Fruit fly (Drosophila melanogaster) whole organism, embryonic: ENCODE measurements around the gene CG32713.

Experiments
- ATbp ChIP-seq: fragments of 200-800 bp; sonication (Bioruptor generic); optimal IDR thresholded peaks from 2 replicates; lab custom pipeline; 2017; ENCODE audit warnings: missing biosample characterization, mild to moderate bottlenecking, missing genetic modification characterization, missing genetic modification reagents
- Antp ChIP-seq: fragments of 200-800 bp; sonication (Bioruptor generic); optimal IDR thresholded peaks from 3 replicates; lab custom pipeline; 2016; ENCODE audit warnings: missing biosample characterization, missing genetic modification characterization
- Atf3 ChIP-seq: fragments of 200-800 bp; sonication (Bioruptor generic); optimal IDR thresholded peaks from 3 replicates; lab custom pipeline; 2016; ENCODE audit warnings: missing biosample characterization, missing genetic modification characterization
- Bteb2 ChIP-seq: fragments of 200-800 bp; sonication (Bioruptor generic); optimal IDR thresholded peaks from 2 replicates; lab custom pipeline; 2016; ENCODE audit warnings: missing biosample characterization, missing genetic modification characterization
- CG10431 ChIP-seq: fragments of 200-800 bp; sonication (Bioruptor generic); optimal IDR thresholded peaks from 3 replicates; lab custom pipeline; 2018; ENCODE audit warnings: missing biosample characterization, mild to moderate bottlenecking, missing genetic modification characterization
- CG10654 ChIP-seq: fragments of 200-800 bp; sonication (Bioruptor generic); optimal IDR thresholded peaks from 2 replicates; lab custom pipeline; 2016; ENCODE audit warnings: missing biosample characterization, missing genetic modification characterization
- CG12299 ChIP-seq: fragments of 200-800 bp; sonication (Bioruptor generic); optimal IDR thresholded peaks from 2 replicates; lab custom pipeline; 2018; ENCODE audit warnings: missing biosample characterization, mild to moderate bottlenecking, missing genetic modification characterization
- CG13624 ChIP-seq: fragments of 200-800 bp; sonication (Bioruptor generic); optimal IDR thresholded peaks from 2 replicates; lab custom pipeline; 2016; ENCODE audit warnings: missing biosample characterization, missing genetic modification characterization
- CG17802 ChIP-seq: fragments of 200-800 bp; sonication (Bioruptor generic); optimal IDR thresholded peaks from 2 replicates; lab custom pipeline; 2018; ENCODE audit warnings: missing biosample characterization, mild to moderate bottlenecking, missing genetic modification characterization, moderate library complexity
- CG18764 ChIP-seq: fragments of 200-800 bp; sonication (Bioruptor generic); optimal IDR thresholded peaks from 3 replicates; lab custom pipeline; 2016; ENCODE audit warnings: missing biosample characterization, missing genetic modification characterization
- CG2678 ChIP-seq: fragments of 200-800 bp; sonication (Bioruptor generic); optimal IDR thresholded peaks from 3 replicates; lab custom pipeline; 2019; ENCODE audit warnings: missing biosample characterization, mild to moderate bottlenecking, missing genetic modification characterization, moderate library complexity
- CG2875 ChIP-seq: fragments of 200-800 bp; sonication (Bioruptor generic); optimal IDR thresholded peaks from 2 replicates; lab custom pipeline; 2017; ENCODE audit warnings: missing biosample characterization, mild to moderate bottlenecking, missing genetic modification characterization, missing genetic modification reagents
- CG30403 ChIP-seq: fragments of 200-800 bp; sonication (Bioruptor generic); optimal IDR thresholded peaks from 3 replicates; lab custom pipeline; 2016; ENCODE audit warnings: missing biosample characterization, missing genetic modification characterization
- CG3065 ChIP-seq: fragments of 200-800 bp; sonication (Bioruptor generic); optimal IDR thresholded peaks from 2 replicates; lab custom pipeline; 2016; ENCODE audit warnings: missing biosample characterization, missing genetic modification characterization
- CG31388 ChIP-seq: fragments of 200-800 bp; sonication (Bioruptor generic); optimal IDR thresholded peaks from 2 replicates; lab custom pipeline; 2016; ENCODE audit warnings: missing biosample characterization, missing genetic modification characterization
- CG32772 ChIP-seq: fragments of 200-800 bp; sonication (Bioruptor generic); IDR thresholded peaks from 2 replicates; pipeline ENCODE4 v1.3.6; 2022; ENCODE audit warnings: missing biosample characterization, missing genetic modification characterization
- CG33213 ChIP-seq: fragments of 200-800 bp; sonication (Bioruptor generic); optimal IDR thresholded peaks from 3 replicates; lab custom pipeline; 2016; ENCODE audit warnings: missing biosample characterization, missing genetic modification characterization
- CG3847 ChIP-seq: fragments of 200-800 bp; sonication (Bioruptor generic); IDR thresholded peaks from 2 replicates; pipeline ENCODE4 v1.3.6; 2022; ENCODE audit warnings: missing biosample characterization, missing genetic modification characterization
- CG42726 ChIP-seq: fragments of 200-800 bp; sonication (Bioruptor generic); IDR thresholded peaks from 2 replicates; pipeline ENCODE4 v1.3.6; 2022; ENCODE audit warnings: missing biosample characterization, missing genetic modification characterization; ENCODE audit not compliant: partially characterized antibody
- CG4328 ChIP-seq: fragments of 200-800 bp; sonication (Bioruptor generic); optimal IDR thresholded peaks from 3 replicates; lab custom pipeline; 2017; ENCODE audit warnings: missing biosample characterization, missing genetic modification reagents, missing genetic modification characterization
- CG8388 ChIP-seq: fragments of 200-800 bp; sonication (Bioruptor generic); optimal IDR thresholded peaks from 2 replicates; lab custom pipeline; 2019; ENCODE audit warnings: missing biosample characterization, mild to moderate bottlenecking, missing genetic modification characterization, moderate library complexity
- CG8924 ChIP-seq: fragments of 200-800 bp; optimal IDR thresholded peaks from 3 replicates; lab custom pipeline; 2019; ENCODE audit warnings: missing biosample characterization, mild to moderate bottlenecking, missing genetic modification characterization, moderate library complexity
- CG9215 ChIP-seq: fragments of 200-800 bp; sonication (Bioruptor generic); IDR thresholded peaks from 2 replicates; pipeline ENCODE4 v1.3.6; 2022; ENCODE audit warnings: missing biosample characterization, missing genetic modification characterization
- Drgx ChIP-seq: fragments of 200-800 bp; sonication (Bioruptor generic); IDR thresholded peaks from 2 replicates; pipeline ENCODE4 v1.3.6; 2022; ENCODE audit warnings: missing biosample characterization, missing genetic modification characterization
- ERR ChIP-seq: fragments of 200-800 bp; sonication (Bioruptor generic); optimal IDR thresholded peaks from 2 replicates; lab custom pipeline; 2016; ENCODE audit warnings: missing biosample characterization, missing genetic modification characterization
- Fer1 ChIP-seq: fragments of 200-800 bp; sonication (Bioruptor generic); optimal IDR thresholded peaks from 2 replicates; lab custom pipeline; 2017; ENCODE audit warnings: missing biosample characterization, mild to moderate bottlenecking, missing genetic modification characterization
- Hand ChIP-seq: fragments of 200-800 bp; sonication (Bioruptor generic); optimal IDR thresholded peaks from 2 replicates; lab custom pipeline; 2017; ENCODE audit warnings: mild to moderate bottlenecking, missing biosample characterization, missing genetic modification reagents, missing genetic modification characterization
- Mrtf ChIP-seq: fragments of 200-800 bp; sonication (Bioruptor generic); IDR thresholded peaks from 3 replicates; pipeline ENCODE4 v1.3.6; 2022; ENCODE audit warnings: missing biosample characterization, missing genetic modification characterization
- Pdp1 ChIP-seq, 2 experiments: fragments of 200-800 bp; sonication (Bioruptor generic); optimal IDR thresholded peaks; 3 replicates each; lab custom pipeline; 2016; ENCODE audit warnings: missing biosample characterization in 2 of 2, missing genetic modification characterization in 2 of 2, mild to moderate bottlenecking in 1 of 2, moderate library complexity in 1 of 2
- Tbp ChIP-seq: fragments of >200 bp; optimal IDR thresholded peaks from 2 replicates; lab custom pipeline; 2018; ENCODE audit warnings: missing biosample characterization, missing genetic modification characterization
- Vsx1 ChIP-seq: fragments of 200-800 bp; sonication (Bioruptor generic); optimal IDR thresholded peaks from 2 replicates; lab custom pipeline; 2017; ENCODE audit warnings: missing biosample characterization, mild to moderate bottlenecking, missing genetic modification characterization, missing genetic modification reagents
- al ChIP-seq: fragments of 200-800 bp; sonication (Bioruptor generic); IDR thresholded peaks from 2 replicates; pipeline ENCODE4 v1.3.6; 2022; ENCODE audit warnings: missing biosample characterization, missing genetic modification characterization
- bigmax ChIP-seq: fragments of 200-800 bp; sonication (Bioruptor generic); optimal IDR thresholded peaks from 2 replicates; lab custom pipeline; 2018; ENCODE audit warnings: missing biosample characterization, mild to moderate bottlenecking, missing genetic modification characterization
- br ChIP-seq: fragments of >200 bp; optimal IDR thresholded peaks from 2 replicates; lab custom pipeline; 2017
- crc ChIP-seq: fragments of 200-800 bp; sonication (Bioruptor generic); optimal IDR thresholded peaks from 2 replicates; lab custom pipeline; 2016; ENCODE audit warnings: missing biosample characterization, missing genetic modification characterization
- cwo ChIP-seq: fragments of 200-800 bp; sonication (Bioruptor generic); optimal IDR thresholded peaks from 3 replicates; lab custom pipeline; 2017; ENCODE audit warnings: missing biosample characterization, missing genetic modification characterization, mild to moderate bottlenecking, moderate library complexity, missing genetic modification reagents
- fd102C ChIP-seq: fragments of 200-800 bp; sonication (Bioruptor generic); optimal IDR thresholded peaks from 2 replicates; lab custom pipeline; 2018; ENCODE audit warnings: missing biosample characterization, mild to moderate bottlenecking, missing genetic modification characterization, moderate library complexity
- fru ChIP-seq: fragments of >200 bp; optimal IDR thresholded peaks from 2 replicates; lab custom pipeline; 2017
- fu2 ChIP-seq: fragments of 200-800 bp; sonication (Bioruptor generic); optimal IDR thresholded peaks from 2 replicates; lab custom pipeline; 2016; ENCODE audit warnings: missing biosample characterization, missing genetic modification characterization
- gcm2 ChIP-seq: fragments of 200-800 bp; sonication (Bioruptor generic); optimal IDR thresholded peaks from 2 replicates; lab custom pipeline; 2016; ENCODE audit warnings: missing biosample characterization, missing genetic modification characterization
- ken ChIP-seq: fragments of 200-800 bp; sonication (Bioruptor generic); IDR thresholded peaks from 3 replicates; pipeline ENCODE4 v1.3.6; 2022; ENCODE audit warnings: missing biosample characterization, missing genetic modification characterization
- lab ChIP-seq: fragments of 200-800 bp; sonication (Bioruptor generic); optimal IDR thresholded peaks from 3 replicates; lab custom pipeline; 2017; ENCODE audit warnings: missing biosample characterization, missing genetic modification characterization, mild to moderate bottlenecking, moderate library complexity, missing genetic modification reagents
- luna ChIP-seq: fragments of 200-800 bp; sonication (Bioruptor generic); optimal IDR thresholded peaks from 2 replicates; lab custom pipeline; 2016; ENCODE audit warnings: missing biosample characterization, missing genetic modification characterization
- mirr ChIP-seq: fragments of 200-800 bp; sonication (Bioruptor generic); optimal IDR thresholded peaks from 3 replicates; lab custom pipeline; 2018; ENCODE audit warnings: missing biosample characterization, mild to moderate bottlenecking, missing genetic modification characterization
- nom ChIP-seq: fragments of 200-800 bp; sonication (Bioruptor generic); optimal IDR thresholded peaks from 2 replicates; lab custom pipeline; 2017; ENCODE audit warnings: missing biosample characterization, missing genetic modification characterization, mild to moderate bottlenecking, moderate library complexity, missing genetic modification reagents
- odd ChIP-seq: fragments of 200-800 bp; sonication (Bioruptor generic); optimal IDR thresholded peaks from 2 replicates; lab custom pipeline; 2017; ENCODE audit warnings: missing biosample characterization, mild to moderate bottlenecking, missing genetic modification characterization
- onecut ChIP-seq: fragments of 200-800 bp; sonication (Bioruptor generic); IDR thresholded peaks from 2 replicates; pipeline ENCODE4 v1.3.6; 2022; ENCODE audit warnings: missing biosample characterization, missing genetic modification characterization
- pita ChIP-seq: fragments of 200-800 bp; sonication (Bioruptor generic); optimal IDR thresholded peaks from 2 replicates; lab custom pipeline; 2017; ENCODE audit warnings: missing biosample characterization, mild to moderate bottlenecking, missing genetic modification characterization
- prd ChIP-seq, 3 experiments: fragments of >200 bp in 2 of 3; fragments of 200-800 bp in 1 of 3; sonication (Bioruptor generic) in 1 of 3; optimal IDR thresholded peaks in 2 of 3; IDR thresholded peaks in 1 of 3; 2 replicates in 2 of 3; 3 replicates in 1 of 3; pipeline versions ENCODE4 v1.3.6 to Lab custom; 2017 to 2022; ENCODE audit warnings: missing biosample characterization in 1 of 3, missing genetic modification characterization in 1 of 3
- sens-2 ChIP-seq: fragments of 200-800 bp; sonication (Bioruptor generic); IDR thresholded peaks from 2 replicates; pipeline ENCODE4 v1.3.6; 2022; ENCODE audit warnings: missing biosample characterization, missing genetic modification characterization
- slp2 ChIP-seq: fragments of 200-800 bp; sonication (Bioruptor generic); optimal IDR thresholded peaks from 2 replicates; lab custom pipeline; 2016; ENCODE audit warnings: missing biosample characterization, missing genetic modification characterization
- tx ChIP-seq: fragments of 200-800 bp; sonication (Bioruptor generic); optimal IDR thresholded peaks from 2 replicates; lab custom pipeline; 2016; ENCODE audit warnings: missing biosample characterization, missing genetic modification characterization

The CG32713 gene

dm6 chrX:8409793-8410192 lies 47.6 kb downstream of the CG32713 start (continued):
- TF ChIP-seq Tbp, result no peak
- TF ChIP-seq odd (GFP tag; lab: Kevin White, UChicago), result peak; percentile 52
- peak; percentile 5 for TF ChIP-seq Bteb2
- TF ChIP-seq CG12299 (tag; lab: Kevin White, UChicago), result peak; percentile 68
- TF ChIP-seq nom, result peak; percentile 88
- TF ChIP-seq CG8388 (GFP tag; lab: Kevin White, UChicago), result peak; percentile 9
- TF ChIP-seq CG42726 (GFP tag; lab: Robert Waterston, UW), result no peak
- TF ChIP-seq Mrtf, result no peak; the same call in 2 of the 3 replicates
- no peak for TF ChIP-seq CG2875 (GFP tag; lab: Kevin White, UChicago)
- no peak for TF ChIP-seq fd102C (GFP tag; lab: Kevin White, UChicago)
- TF ChIP-seq CG17802 (tag; lab: Kevin White, UChicago), result no peak
- TF ChIP-seq mirr (GFP tag; lab: Kevin White, UChicago), result peak; percentile 98
- TF ChIP-seq CG2678 (tag; lab: Kevin White, UChicago), result peak; percentile 51
- TF ChIP-seq CG18764 (GFP tag; lab: Kevin White, UChicago), result no peak
- peak; percentile 53 for TF ChIP-seq al (GFP tag; lab: Robert Waterston, UW)
- peak; percentile 89 for TF ChIP-seq CG3847 (GFP tag; lab: Robert Waterston, UW)
- TF ChIP-seq CG13624 (GFP tag; lab: Kevin White, UChicago), result no peak
- no peak for TF ChIP-seq ERR (GFP tag; lab: Kevin White, UChicago)
- no peak for TF ChIP-seq Atf3 (GFP tag; lab: Kevin White, UChicago)
- TF ChIP-seq luna (GFP tag; lab: Kevin White, UChicago), result no peak
- no peak for TF ChIP-seq tx (GFP tag; lab: Kevin White, UChicago)
- TF ChIP-seq Drgx (GFP tag; lab: Robert Waterston, UW), result peak; percentile 97
- TF ChIP-seq CG32772 (GFP tag; lab: Robert Waterston, UW), result no peak
- peak; percentile 39; the same call in 1 of the 2 replicates for TF ChIP-seq sens-2 (GFP tag; lab: Robert Waterston, UW)
- TF ChIP-seq Vsx1, result peak; percentile 26
- peak; percentile 70 for TF ChIP-seq CG8924 (tag; lab: Kevin White, UChicago)
- no peak for TF ChIP-seq Antp (GFP tag; lab: Kevin White, UChicago)
- TF ChIP-seq CG9215 (GFP tag; lab: Robert Waterston, UW), result no peak; the same call in 1 of the 2 replicates
- TF ChIP-seq ken (GFP tag; lab: Robert Waterston, UW), result 0 out of 3 replicates have a peak, but pooled peaks have one; percentile 46
- TF ChIP-seq CG3065 (GFP tag; lab: Kevin White, UChicago), result no peak
- TF ChIP-seq CG4328 (GFP tag; lab: Kevin White, UChicago), result peak; percentile 83
- TF ChIP-seq onecut, result peak; percentile 91
- TF ChIP-seq, all 482 proteins: peak for 191

- TF ChIP-seq pita (GFP tag; lab: Kevin White, UChicago) (peak; percentile 43), fru (lab: Kevin White, UChicago) (no peak), fu2 (no peak), prd (optimal IDR thresholded peaks at IDR 0.05; lab: Kevin White, UChicago) (no peak), prd (GFP tag; IDR thresholded peaks at IDR 0.05; lab: Robert Waterston, UW) (0 out of 3 replicates have a peak, but pooled peaks have one; percentile 16), Hand (GFP tag; lab: Kevin White, UChicago) (no peak), bigmax (no peak), br (lab: Kevin White, UChicago) (no peak), CG31388 (no peak), CG10654 (no peak), CG30403 (GFP tag; lab: Kevin White, UChicago) (no peak), CG33213 (no peak), crc (GFP tag; lab: Kevin White, UChicago) (no peak), slp2 (no peak), Pdp1 (GFP tag; optimal IDR thresholded peaks at IDR 0.05; lab: Kevin White, UChicago) (peak; percentile 19 to 29), gcm2 (GFP tag; lab: Kevin White, UChicago) (no peak), cwo (no peak), Fer1 (GFP tag; lab: Kevin White, UChicago) (no peak), CG10431 (no peak), ATbp (GFP tag; lab: Kevin White, UChicago) (no peak), lab (GFP tag; lab: Kevin White, UChicago) (no peak)
These were observed 48.4 kb downstream of the CG32713 start, which contains the start of gene Trf2 for dm6 chrX:8408971-8409455. TSS of gene Trf2 (plus strand) at chrX:8409272.
